Worm (Caenorhabditis elegans) whole organism, young adult: ENCODE measurements around the gene F37A4.6.

Source experiments
- F22D6.2 ChIP-seq: sonication (generic microtip); optimal IDR thresholded peaks from 2 replicates; lab custom pipeline; 2016; ENCODE audit warnings: mild to moderate bottlenecking, missing genetic modification characterization, missing compliant biosample characterization
- Y53F4B.3 ChIP-seq: fragments of 200-800 bp; sonication (Bioruptor generic); IDR thresholded peaks from 2 replicates; pipeline ENCODE4 v1.3.6; 2022; ENCODE audit warnings: missing genetic modification reagents, missing genetic modification characterization, missing compliant biosample characterization
- Y56A3A.18 ChIP-seq: fragments of 200-800 bp; sonication (Bioruptor generic); IDR thresholded peaks from 2 replicates; pipeline ENCODE4 v1.3.6; 2022; ENCODE audit warnings: missing genetic modification reagents, missing genetic modification characterization, missing compliant biosample characterization
- ZK185.1 ChIP-seq: sonication (generic microtip); optimal IDR thresholded peaks from 2 replicates; lab custom pipeline; 2016; ENCODE audit warnings: mild to moderate bottlenecking, missing genetic modification characterization, missing compliant biosample characterization; ENCODE audit not compliant: poor library complexity, severe bottlenecking
- cebp-1 ChIP-seq, 2 experiments: fragments of 200-800 bp in 1 of 2; sonication (Bioruptor generic) in 1 of 2; sonication (generic microtip) in 1 of 2; IDR thresholded peaks in 1 of 2; optimal IDR thresholded peaks in 1 of 2; 2 replicates each; pipeline versions ENCODE4 v1.3.6 to Lab custom; 2017 to 2022; ENCODE audit warnings: missing compliant biosample characterization in 2 of 2, missing genetic modification characterization in 2 of 2, mild to moderate bottlenecking in 1 of 2, missing genetic modification reagents in 1 of 2, moderate library complexity in 1 of 2
- hlh-12 ChIP-seq: sonication (generic microtip); optimal IDR thresholded peaks from 2 replicates; lab custom pipeline; 2016; ENCODE audit warnings: missing genetic modification characterization, missing compliant biosample characterization
- madf-10 ChIP-seq: sonication (generic microtip); optimal IDR thresholded peaks from 2 replicates; lab custom pipeline; 2016; ENCODE audit warnings: mild to moderate bottlenecking, missing genetic modification characterization, missing compliant biosample characterization
- madf-6 ChIP-seq: fragments of 200-800 bp; sonication (Bioruptor generic); IDR thresholded peaks from 2 replicates; pipeline ENCODE4 v1.3.6; 2022; ENCODE audit warnings: missing genetic modification reagents, missing genetic modification characterization, missing compliant biosample characterization
- mcd-1 ChIP-seq: fragments of 200-800 bp; sonication (Bioruptor generic); IDR thresholded peaks from 2 replicates; pipeline ENCODE4 v1.3.6; 2022; ENCODE audit warnings: missing genetic modification reagents, missing genetic modification characterization, missing compliant biosample characterization
- nfya-1 ChIP-seq: sonication (generic microtip); optimal IDR thresholded peaks from 2 replicates; lab custom pipeline; 2017; ENCODE audit warnings: antibody characterized with exemption, missing compliant biosample characterization, missing genetic modification characterization, borderline replicate concordance; ENCODE audit not compliant: insufficient read depth
- nfyb-1 ChIP-seq: fragments of 200-800 bp; sonication (Bioruptor generic); IDR thresholded peaks from 2 replicates; pipeline ENCODE4 v1.3.6; 2022; ENCODE audit warnings: missing genetic modification reagents, missing genetic modification characterization, missing compliant biosample characterization
- nhr-179 ChIP-seq: sonication (generic microtip); optimal IDR thresholded peaks from 2 replicates; lab custom pipeline; 2016; ENCODE audit warnings: mild to moderate bottlenecking, missing genetic modification characterization, missing compliant biosample characterization
- unc-130 ChIP-seq: sonication (generic microtip); optimal IDR thresholded peaks from 2 replicates; lab custom pipeline; 2016; ENCODE audit warnings: missing genetic modification reagents, missing genetic modification characterization, missing compliant biosample characterization
- zfh-2 ChIP-seq: fragments of 200-800 bp; sonication (Bioruptor generic); conservative IDR thresholded peaks from 2 replicates; pipeline ENCODE4 v1.3.6; 2022; ENCODE audit warnings: missing genetic modification reagents, missing genetic modification characterization, missing compliant biosample characterization

ce11 chrIII:6675460-6675859, 30.2 kb upstream of the F37A4.6 start, which contains the start of gene rbf-1:
- TF ChIP-seq madf-6 (no peak), F22D6.2 (tag; lab: Kevin White, UChicago) (no peak), nhr-179 (tag; lab: Kevin White, UChicago) (no peak), zfh-2 (GFP tag; lab: Robert Waterston, UW) (no peak), unc-130 (GFP tag; lab: Kevin White, UChicago) (no peak), mcd-1 (no peak), nfya-1 (tag; lab: Kevin White, UChicago) (no peak), madf-10 (no peak), nfyb-1 (GFP tag; lab: Robert Waterston, UW) (no peak), Y53F4B.3 (GFP tag; lab: Robert Waterston, UW) (no peak), Y56A3A.18 (GFP tag; lab: Robert Waterston, UW) (no peak), ZK185.1 (no peak), cebp-1 (GFP tag; IDR thresholded peaks at IDR 0.05; lab: Robert Waterston, UW) (no peak), cebp-1 (tag; optimal IDR thresholded peaks at IDR 0.05; lab: Kevin White, UChicago) (no peak), hlh-12 (no peak)
